Fruit fly (Drosophila melanogaster) whole organism, embryonic: ENCODE measurements around the gene CG46396.

Experiments
- Abd-B ChIP-seq: fragments of 200-800 bp; sonication (Bioruptor generic); optimal IDR thresholded peaks from 2 replicates; lab custom pipeline; 2018; ENCODE audit warnings: missing biosample characterization, mild to moderate bottlenecking, missing genetic modification characterization, moderate library complexity
- Bdp1 ChIP-seq: fragments of 200-800 bp; sonication (Bioruptor generic); optimal IDR thresholded peaks from 3 replicates; lab custom pipeline; 2016; ENCODE audit warnings: missing biosample characterization, missing genetic modification characterization
- CG10431 ChIP-seq: fragments of 200-800 bp; sonication (Bioruptor generic); optimal IDR thresholded peaks from 3 replicates; lab custom pipeline; 2018; ENCODE audit warnings: missing biosample characterization, mild to moderate bottlenecking, missing genetic modification characterization
- CG10565 ChIP-seq: fragments of 200-800 bp; sonication (Bioruptor generic); optimal IDR thresholded peaks from 3 replicates; lab custom pipeline; 2016; ENCODE audit warnings: missing biosample characterization, mild to moderate bottlenecking, missing genetic modification characterization
- CG12104 ChIP-seq: fragments of 200-800 bp; sonication (Bioruptor generic); optimal IDR thresholded peaks from 3 replicates; lab custom pipeline; 2016; ENCODE audit warnings: missing biosample characterization, missing genetic modification characterization
- CG1602 ChIP-seq: fragments of 200-800 bp; sonication (Bioruptor generic); optimal IDR thresholded peaks from 3 replicates; lab custom pipeline; 2016; ENCODE audit warnings: missing biosample characterization, missing genetic modification characterization
- CG16813 ChIP-seq: fragments of 200-800 bp; sonication (Bioruptor generic); IDR thresholded peaks from 3 replicates; pipeline ENCODE4 v1.3.6; 2022; ENCODE audit warnings: missing biosample characterization, missing genetic modification characterization; ENCODE audit not compliant: partially characterized antibody
- CG17568 ChIP-seq: fragments of 200-800 bp; sonication (Bioruptor generic); optimal IDR thresholded peaks from 2 replicates; lab custom pipeline; 2018; ENCODE audit warnings: missing biosample characterization, mild to moderate bottlenecking, missing genetic modification characterization, moderate library complexity
- CG17912 ChIP-seq: fragments of 200-800 bp; sonication (Bioruptor generic); optimal IDR thresholded peaks from 2 replicates; lab custom pipeline; 2018; ENCODE audit warnings: missing biosample characterization, mild to moderate bottlenecking, missing genetic modification characterization
- CG18764 ChIP-seq: fragments of 200-800 bp; sonication (Bioruptor generic); optimal IDR thresholded peaks from 3 replicates; lab custom pipeline; 2016; ENCODE audit warnings: missing biosample characterization, missing genetic modification characterization
- CG30020 ChIP-seq: fragments of 200-800 bp; optimal IDR thresholded peaks from 2 replicates; lab custom pipeline; 2019; ENCODE audit warnings: missing biosample characterization, mild to moderate bottlenecking, missing genetic modification characterization, moderate library complexity
- CG31224 ChIP-seq: fragments of 200-800 bp; sonication (Bioruptor generic); IDR thresholded peaks from 2 replicates; pipeline ENCODE4 v1.3.6; 2022; ENCODE audit warnings: missing biosample characterization, missing genetic modification characterization
- CG3407 ChIP-seq: fragments of 200-800 bp; sonication (Bioruptor generic); optimal IDR thresholded peaks from 2 replicates; lab custom pipeline; 2018; ENCODE audit warnings: missing biosample characterization, mild to moderate bottlenecking, missing genetic modification characterization
- CG5180 ChIP-seq: fragments of 200-800 bp; sonication (Bioruptor generic); optimal IDR thresholded peaks from 3 replicates; lab custom pipeline; 2017; ENCODE audit warnings: missing biosample characterization, missing genetic modification characterization, mild to moderate bottlenecking, moderate library complexity, missing genetic modification reagents
- CG6765 ChIP-seq: fragments of 200-800 bp; sonication (Bioruptor generic); optimal IDR thresholded peaks from 3 replicates; lab custom pipeline; 2017; ENCODE audit warnings: missing biosample characterization, mild to moderate bottlenecking, missing genetic modification characterization
- CG8388 ChIP-seq: fragments of 200-800 bp; sonication (Bioruptor generic); optimal IDR thresholded peaks from 2 replicates; lab custom pipeline; 2019; ENCODE audit warnings: missing biosample characterization, mild to moderate bottlenecking, missing genetic modification characterization, moderate library complexity
- CG8944 ChIP-seq: fragments of 200-800 bp; sonication (Bioruptor generic); optimal IDR thresholded peaks from 3 replicates; lab custom pipeline; 2016; ENCODE audit warnings: missing biosample characterization, missing genetic modification characterization
- Deaf1 ChIP-seq: fragments of 200-800 bp; optimal IDR thresholded peaks from 3 replicates; lab custom pipeline; 2019; ENCODE audit warnings: missing biosample characterization, mild to moderate bottlenecking, missing genetic modification characterization, moderate library complexity
- Dp ChIP-seq: fragments of 200-800 bp; sonication (Bioruptor generic); optimal IDR thresholded peaks from 2 replicates; lab custom pipeline; 2018; ENCODE audit warnings: missing biosample characterization, mild to moderate bottlenecking, missing genetic modification characterization, moderate library complexity
- E2f2 ChIP-seq: fragments of 200-800 bp; sonication (Bioruptor generic); IDR thresholded peaks from 2 replicates; pipeline ENCODE4 v1.3.6; 2022; ENCODE audit warnings: missing biosample characterization, missing genetic modification characterization
- ERR ChIP-seq: fragments of 200-800 bp; sonication (Bioruptor generic); optimal IDR thresholded peaks from 2 replicates; lab custom pipeline; 2016; ENCODE audit warnings: missing biosample characterization, missing genetic modification characterization
- Fer1 ChIP-seq: fragments of 200-800 bp; sonication (Bioruptor generic); optimal IDR thresholded peaks from 2 replicates; lab custom pipeline; 2017; ENCODE audit warnings: missing biosample characterization, mild to moderate bottlenecking, missing genetic modification characterization
- HmgZ ChIP-seq: fragments of 200-800 bp; sonication (Bioruptor generic); optimal IDR thresholded peaks from 2 replicates; lab custom pipeline; 2018; ENCODE audit warnings: missing biosample characterization, mild to moderate bottlenecking, missing genetic modification characterization
- Hsf ChIP-seq: fragments of 200-800 bp; sonication (Bioruptor generic); optimal IDR thresholded peaks from 3 replicates; lab custom pipeline; 2016; ENCODE audit warnings: missing biosample characterization, missing genetic modification characterization
- Lhr ChIP-seq: fragments of 200-800 bp; sonication (Bioruptor generic); optimal IDR thresholded peaks from 3 replicates; lab custom pipeline; 2017; ENCODE audit warnings: mild to moderate bottlenecking, missing biosample characterization, missing genetic modification reagents, missing genetic modification characterization
- Mrtf ChIP-seq: fragments of 200-800 bp; sonication (Bioruptor generic); IDR thresholded peaks from 3 replicates; pipeline ENCODE4 v1.3.6; 2022; ENCODE audit warnings: missing biosample characterization, missing genetic modification characterization
- Neu2 ChIP-seq: fragments of 200-800 bp; sonication (Bioruptor generic); optimal IDR thresholded peaks from 3 replicates; lab custom pipeline; 2016; ENCODE audit warnings: missing biosample characterization, missing genetic modification characterization, borderline replicate concordance
- NfI ChIP-seq: fragments of 200-800 bp; sonication (Bioruptor generic); optimal IDR thresholded peaks from 3 replicates; lab custom pipeline; 2018; ENCODE audit warnings: missing biosample characterization, mild to moderate bottlenecking, missing genetic modification characterization, moderate library complexity
- Ravus ChIP-seq: fragments of 200-800 bp; sonication (Bioruptor generic); IDR thresholded peaks from 2 replicates; pipeline ENCODE4 v1.3.6; 2022; ENCODE audit warnings: missing biosample characterization, missing genetic modification characterization
- Sin3A ChIP-seq: fragments of >200 bp; optimal IDR thresholded peaks from 2 replicates; lab custom pipeline; 2018
- Sry-β ChIP-seq: fragments of 200-800 bp; sonication (Bioruptor generic); optimal IDR thresholded peaks from 2 replicates; lab custom pipeline; 2018; ENCODE audit warnings: missing biosample characterization, mild to moderate bottlenecking, missing genetic modification characterization, moderate library complexity
- Sry-δ ChIP-seq: fragments of 200-800 bp; sonication (Bioruptor generic); optimal IDR thresholded peaks from 2 replicates; lab custom pipeline; 2016; ENCODE audit warnings: missing biosample characterization, missing genetic modification characterization
- TFAM ChIP-seq: fragments of 200-800 bp; sonication (Bioruptor generic); optimal IDR thresholded peaks from 2 replicates; lab custom pipeline; 2017; ENCODE audit warnings: missing biosample characterization, missing genetic modification characterization, inconsistent platforms
- YL-1 ChIP-seq: fragments of 200-800 bp; sonication (Bioruptor generic); optimal IDR thresholded peaks from 3 replicates; lab custom pipeline; 2017; ENCODE audit warnings: missing biosample characterization, mild to moderate bottlenecking, missing genetic modification characterization
- ap ChIP-seq: fragments of 200-800 bp; sonication (Bioruptor generic); IDR thresholded peaks from 2 replicates; pipeline ENCODE4 v1.3.6; 2022; ENCODE audit warnings: missing biosample characterization, missing genetic modification characterization
- ash1 ChIP-seq: fragments of 200-800 bp; sonication (Bioruptor generic); optimal IDR thresholded peaks from 2 replicates; lab custom pipeline; 2018; ENCODE audit warnings: missing biosample characterization, mild to moderate bottlenecking, missing genetic modification characterization
- bbx ChIP-seq: fragments of 200-800 bp; sonication (Bioruptor generic); IDR thresholded peaks from 2 replicates; pipeline ENCODE4 v1.3.6; 2022; ENCODE audit warnings: missing biosample characterization, missing genetic modification characterization; ENCODE audit not compliant: partially characterized antibody
- bcd ChIP-seq: fragments of 200-800 bp; sonication (Bioruptor generic); optimal IDR thresholded peaks from 2 replicates; lab custom pipeline; 2017; ENCODE audit warnings: missing biosample characterization, mild to moderate bottlenecking, missing genetic modification characterization
- croc ChIP-seq: fragments of 200-800 bp; sonication (Bioruptor generic); conservative IDR thresholded peaks from 3 replicates; pipeline ENCODE4 v1.3.6; 2022; ENCODE audit warnings: missing biosample characterization, missing genetic modification characterization
- danr ChIP-seq: fragments of 200-800 bp; sonication (Bioruptor generic); IDR thresholded peaks from 2 replicates; pipeline ENCODE4 v1.3.6; 2022; ENCODE audit warnings: missing biosample characterization, missing genetic modification characterization
- emc ChIP-seq: fragments of 200-800 bp; sonication (Bioruptor generic); optimal IDR thresholded peaks from 2 replicates; lab custom pipeline; 2016; ENCODE audit warnings: missing biosample characterization, missing genetic modification characterization
- gem ChIP-seq: fragments of 200-800 bp; sonication (Bioruptor generic); optimal IDR thresholded peaks from 2 replicates; lab custom pipeline; 2019; ENCODE audit warnings: missing biosample characterization, mild to moderate bottlenecking, missing genetic modification characterization, moderate library complexity
- jigr1 ChIP-seq: fragments of 200-800 bp; sonication (Bioruptor generic); IDR thresholded peaks from 3 replicates; pipeline ENCODE4 v1.3.6; 2022; ENCODE audit warnings: missing biosample characterization, missing genetic modification characterization
- jumu ChIP-seq: fragments of 200-800 bp; sonication (Bioruptor generic); optimal IDR thresholded peaks from 3 replicates; lab custom pipeline; 2016; ENCODE audit warnings: missing biosample characterization, missing genetic modification characterization
- lbe ChIP-seq: fragments of 200-800 bp; sonication (Bioruptor generic); optimal IDR thresholded peaks from 2 replicates; lab custom pipeline; 2016; ENCODE audit warnings: missing biosample characterization, mild to moderate bottlenecking, missing genetic modification characterization
- pan ChIP-seq, 4 experiments: fragments of >200 bp in 3 of 4; fragments of 200-800 bp in 1 of 4; sonication (Bioruptor generic) in 1 of 4; optimal IDR thresholded peaks in 3 of 4; IDR thresholded peaks in 1 of 4; 2 replicates each; pipeline versions ENCODE4 v1.3.6 to Lab custom; 2017 to 2022; ENCODE audit warnings: missing biosample characterization in 2 of 4, missing genetic modification characterization in 2 of 4, mixed read lengths in 1 of 4
- sisA ChIP-seq: fragments of 200-800 bp; sonication (Bioruptor generic); IDR thresholded peaks from 2 replicates; pipeline ENCODE4 v1.3.6; 2022; ENCODE audit warnings: missing biosample characterization, missing genetic modification characterization
- slp2 ChIP-seq: fragments of 200-800 bp; sonication (Bioruptor generic); optimal IDR thresholded peaks from 2 replicates; lab custom pipeline; 2016; ENCODE audit warnings: missing biosample characterization, missing genetic modification characterization
- stc ChIP-seq: fragments of 200-800 bp; sonication (Bioruptor generic); IDR thresholded peaks from 2 replicates; pipeline ENCODE4 v1.3.6; 2022; ENCODE audit warnings: missing biosample characterization, missing genetic modification characterization
- tin ChIP-seq: fragments of 200-800 bp; sonication (Bioruptor generic); optimal IDR thresholded peaks from 3 replicates; lab custom pipeline; 2016; ENCODE audit warnings: missing biosample characterization, missing genetic modification characterization

CG46396 gene

DNA sequence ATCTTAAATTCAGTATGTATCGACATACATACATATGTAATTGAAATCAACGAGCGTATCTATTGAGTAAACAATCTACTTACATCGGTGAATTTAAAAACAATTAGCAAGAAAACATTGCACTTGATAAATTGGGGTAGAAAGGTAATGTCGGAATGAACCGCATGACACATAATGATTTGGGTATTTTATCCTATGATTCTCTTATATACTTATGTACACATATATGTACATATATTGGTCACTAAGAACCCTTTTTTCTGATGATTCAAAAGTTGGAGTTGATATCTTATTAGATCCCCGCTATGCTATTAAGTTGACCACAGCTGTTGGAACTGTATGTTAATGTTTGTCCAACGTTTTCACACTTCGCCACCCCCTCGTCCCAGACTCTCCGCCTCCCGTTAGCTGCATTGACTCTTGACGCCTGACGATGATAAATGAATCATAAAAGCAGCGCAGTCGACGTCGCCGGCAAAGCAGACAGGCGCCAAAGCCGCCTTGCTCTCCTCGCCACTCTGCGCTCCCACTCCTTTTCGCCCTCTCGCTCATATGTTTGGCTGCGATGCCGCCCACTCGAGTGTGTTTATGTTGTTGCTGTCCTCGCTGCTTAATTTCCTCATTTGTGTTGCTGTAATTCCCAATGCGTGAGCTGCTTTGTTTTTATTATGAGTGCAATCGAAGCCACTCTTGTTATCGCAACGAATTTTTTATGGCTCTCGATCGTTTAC lies 49.2 kb downstream of the CG46396 start (continued):
- TF ChIP-seq CG17568 (GFP tag; lab: Kevin White, UChicago), result peak; percentile 7
- TF ChIP-seq CG6765 (GFP tag; lab: Kevin White, UChicago), result no peak
- TF ChIP-seq CG18764 (GFP tag; lab: Kevin White, UChicago), result no peak
- no peak for TF ChIP-seq danr (GFP tag; lab: Robert Waterston, UW)
- TF ChIP-seq ERR (GFP tag; lab: Kevin White, UChicago), result no peak
- no peak for TF ChIP-seq Dp (GFP tag; lab: Kevin White, UChicago)
- no peak for TF ChIP-seq CG10431 (GFP tag; lab: Kevin White, UChicago)
- TF ChIP-seq CG8944 (GFP tag; lab: Kevin White, UChicago), result no peak
- TF ChIP-seq Ravus (GFP tag; lab: Robert Waterston, UW), result no peak
- no peak for TF ChIP-seq CG10565 (GFP tag; lab: Kevin White, UChicago)
- no peak for TF ChIP-seq lbe (GFP tag; lab: Kevin White, UChicago)
- TF ChIP-seq Hsf (GFP tag; lab: Kevin White, UChicago), result peak; percentile 4
- TF ChIP-seq CG8388 (GFP tag; lab: Kevin White, UChicago), result peak; percentile 5
- no peak for TF ChIP-seq slp2
- TF ChIP-seq gem, result peak; percentile 63
- peak; percentile 15 for TF ChIP-seq CG1602
- TF ChIP-seq bbx (GFP tag; lab: Robert Waterston, UW), result no peak
- peak; percentile 18 for TF ChIP-seq Sry-β (GFP tag; lab: Kevin White, UChicago)
- TF ChIP-seq CG31224 (GFP tag; lab: Robert Waterston, UW), result peak; percentile 32; the same call in 1 of the 2 replicates
- TF ChIP-seq ap (GFP tag; lab: Robert Waterston, UW), result 0 out of 2 replicates have a peak, but pooled peaks have one; percentile 29
- TF ChIP-seq bcd (GFP tag; lab: Kevin White, UChicago), result peak; percentile 39
- TF ChIP-seq Neu2, result no peak
- no peak for TF ChIP-seq Fer1 (GFP tag; lab: Kevin White, UChicago)
- TF ChIP-seq Bdp1, result no peak
- TF ChIP-seq Mrtf (GFP tag; lab: Robert Waterston, UW), result no peak
- TF ChIP-seq stc (GFP tag; lab: Robert Waterston, UW), result 0 out of 2 replicates have a peak, but pooled peaks have one; percentile 10
- no peak for TF ChIP-seq croc (GFP tag; lab: Robert Waterston, UW)
- no peak for TF ChIP-seq sisA (GFP tag; lab: Robert Waterston, UW)
- no peak for TF ChIP-seq jigr1 (GFP tag; lab: Robert Waterston, UW)
- no peak for TF ChIP-seq Abd-B (GFP tag; lab: Kevin White, UChicago)
- peak; percentile 12 for TF ChIP-seq NfI (GFP tag; lab: Kevin White, UChicago)
- no peak for TF ChIP-seq ash1 (GFP tag; lab: Kevin White, UChicago)
- TF ChIP-seq E2f2 (GFP tag; lab: Robert Waterston, UW), result no peak
- TF ChIP-seq TFAM (GFP tag; lab: Kevin White, UChicago), result no peak
- no peak for TF ChIP-seq tin
- TF ChIP-seq Sin3A (lab: Kevin White, UChicago), result no peak
- no peak for TF ChIP-seq Lhr (GFP tag; lab: Kevin White, UChicago)
- no peak for TF ChIP-seq Deaf1 (tag; lab: Kevin White, UChicago)
- TF ChIP-seq Sry-δ (GFP tag; lab: Kevin White, UChicago), result no peak
- TF ChIP-seq pan (optimal IDR thresholded peaks at IDR 0.05; lab: Kevin White, UChicago), result no peak
- TF ChIP-seq pan (GFP tag; optimal IDR thresholded peaks at IDR 0.05 in 1 of 2, IDR thresholded peaks at IDR 0.05 in 1 of 2), result no peak
- no peak for TF ChIP-seq CG5180
- TF ChIP-seq CG30020, result no peak
- peak; percentile 13 for TF ChIP-seq CG12104
- no peak for TF ChIP-seq CG17912
- no peak for TF ChIP-seq emc (GFP tag; lab: Kevin White, UChicago)
- TF ChIP-seq HmgZ (tag; lab: Kevin White, UChicago), result no peak
- no peak for TF ChIP-seq YL-1 (GFP tag; lab: Kevin White, UChicago)
- peak; percentile 4 for TF ChIP-seq jumu
- TF ChIP-seq CG3407 (GFP tag; lab: Kevin White, UChicago), result no peak
- TF ChIP-seq CG16813 (GFP tag; lab: Robert Waterston, UW), result no peak
